Fruit fly (Drosophila melanogaster): Measurements from ENCODE around the gene CG12811.

The CG12811 gene

dm6 chr3R:10048842-10049527 lies 388 bp upstream of the CG12811 start, which contains the start of gene ohgt (continued):
- TF ChIP-seq CG9139 (GFP tag; optimal IDR thresholded peaks at IDR 0.05) (no peak), Ets96B (tag; optimal IDR thresholded peaks at IDR 0.05) (no peak), salr (GFP tag; optimal IDR thresholded peaks at IDR 0.05) (no peak), CG11762 (GFP tag; optimal IDR thresholded peaks at IDR 0.05; ENCODE audit: insufficient read depth) (no peak), lz (GFP tag; optimal IDR thresholded peaks at IDR 0.05) (peak; percentile 25), CG32006 (GFP tag; optimal IDR thresholded peaks at IDR 0.05) (no peak), CG10631 (GFP tag; optimal IDR thresholded peaks at IDR 0.05) (peak; percentile 31), dac (GFP tag; optimal IDR thresholded peaks at IDR 0.05) (no peak), OdsH (GFP tag; optimal IDR thresholded peaks at IDR 0.05) (no peak), Smox (GFP tag; optimal IDR thresholded peaks at IDR 0.05) (no peak), Hr39 (GFP tag; optimal IDR thresholded peaks at IDR 0.05) (peak; percentile 41), CG10669 (GFP tag; optimal IDR thresholded peaks at IDR 0.05) (peak; percentile 33), Met (GFP tag; optimal IDR thresholded peaks at IDR 0.05) (no peak), CG8632 (GFP tag; optimal IDR thresholded peaks at IDR 0.05) (no peak), CG31627 (GFP tag; optimal IDR thresholded peaks at IDR 0.05) (peak; percentile 26), esn (GFP tag; optimal IDR thresholded peaks at IDR 0.05) (peak; percentile 49), Eip93F (GFP tag; optimal IDR thresholded peaks at IDR 0.05) (no peak), Lpt (GFP tag; optimal IDR thresholded peaks at IDR 0.05) (no peak), spab (GFP tag; optimal IDR thresholded peaks at IDR 0.05) (no peak), ss (GFP tag; optimal IDR thresholded peaks at IDR 0.05) (no peak), Sox15 (GFP tag; optimal IDR thresholded peaks at IDR 0.05) (no peak), acj6 (GFP tag; optimal IDR thresholded peaks at IDR 0.05) (peak; percentile 43), CG4318 (GFP tag; optimal IDR thresholded peaks at IDR 0.05) (no peak), vri (GFP tag; optimal IDR thresholded peaks at IDR 0.05) (no peak), CG3919 (GFP tag; optimal IDR thresholded peaks at IDR 0.05) (no peak), CG1621 (tag; optimal IDR thresholded peaks at IDR 0.05) (no peak), fd59A (GFP tag; optimal IDR thresholded peaks at IDR 0.05) (peak; percentile 3), CG6276 (GFP tag; optimal IDR thresholded peaks at IDR 0.05) (no peak), Blimp-1 (GFP tag; optimal IDR thresholded peaks at IDR 0.05) (no peak), eg (GFP tag; IDR thresholded peaks at IDR 0.05) (no peak), Hr4 (GFP tag; optimal IDR thresholded peaks at IDR 0.05) (peak; percentile 59), CG11294 (GFP tag; IDR thresholded peaks at IDR 0.05) (no peak), Gug (GFP tag; IDR thresholded peaks at IDR 0.05) (no peak), CG3032 (tag; optimal IDR thresholded peaks at IDR 0.05) (peak; percentile 44), CG6792 (GFP tag; optimal IDR thresholded peaks at IDR 0.05) (no peak)

DNA sequence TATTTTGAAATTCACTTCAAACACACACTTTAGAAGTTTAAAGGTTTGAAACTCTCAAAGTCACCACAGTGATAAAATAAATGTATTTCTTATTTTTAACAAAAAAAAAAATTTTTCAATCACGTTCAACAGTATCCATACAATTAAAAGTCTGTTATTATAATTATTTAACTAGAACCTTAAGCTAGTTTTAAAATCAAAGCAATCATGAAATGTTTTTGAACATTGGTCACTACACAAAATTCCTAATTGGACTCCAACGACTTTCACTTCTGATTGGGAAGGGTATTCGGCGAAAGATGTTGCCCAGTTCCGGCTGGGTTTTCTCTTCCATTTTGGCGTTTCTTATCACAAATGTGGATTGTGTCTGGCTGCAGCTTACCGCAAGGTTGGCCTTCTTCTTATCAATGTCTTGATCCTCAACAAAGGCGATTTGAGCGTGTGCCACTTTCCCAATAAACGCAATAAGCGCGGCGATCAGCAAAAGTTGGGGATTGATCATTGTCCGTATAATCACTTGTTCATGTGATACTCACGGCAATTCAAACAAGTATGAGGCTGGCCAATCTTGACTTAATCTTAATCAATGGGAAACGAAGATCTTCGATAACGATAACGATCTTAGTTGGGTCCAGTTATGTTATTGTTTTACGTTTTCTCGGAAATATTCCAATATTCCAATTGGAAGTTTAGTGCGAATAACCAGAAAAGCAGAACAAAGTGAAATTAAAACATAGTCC lies 392 bp downstream of the CG12811 start:
- TF ChIP-seq CG11294 (GFP tag; IDR thresholded peaks at IDR 0.05) = no peak
- TF ChIP-seq CG1621 (tag; optimal IDR thresholded peaks at IDR 0.05) = no peak
- no peak for TF ChIP-seq CG16779 (tag; optimal IDR thresholded peaks at IDR 0.05)
- TF ChIP-seq CG15336 (GFP tag; IDR thresholded peaks at IDR 0.05) = no peak
- peak; percentile 57 for TF ChIP-seq CG10669 (GFP tag; optimal IDR thresholded peaks at IDR 0.05)
- no peak for TF ChIP-seq CG6276 (GFP tag; optimal IDR thresholded peaks at IDR 0.05)
- no peak for TF ChIP-seq CG9139 (GFP tag; optimal IDR thresholded peaks at IDR 0.05)
- TF ChIP-seq dac (GFP tag; optimal IDR thresholded peaks at IDR 0.05) = peak; percentile 5
- no peak for TF ChIP-seq Met (GFP tag; optimal IDR thresholded peaks at IDR 0.05)
- no peak for TF ChIP-seq CG6163 (GFP tag; IDR thresholded peaks at IDR 0.05)
- TF ChIP-seq Eip93F (GFP tag; optimal IDR thresholded peaks at IDR 0.05) = peak; percentile 51
- TF ChIP-seq cyc (GFP tag; optimal IDR thresholded peaks at IDR 0.05) = peak; percentile 47
- TF ChIP-seq CG3919 (GFP tag; optimal IDR thresholded peaks at IDR 0.05) = peak; percentile 64
- peak; percentile 59 for TF ChIP-seq Eip75B (GFP tag; optimal IDR thresholded peaks at IDR 0.05)
- TF ChIP-seq lz (GFP tag; optimal IDR thresholded peaks at IDR 0.05) = peak; percentile 75
- TF ChIP-seq eg (GFP tag; IDR thresholded peaks at IDR 0.05) = no peak
- TF ChIP-seq fkh (GFP tag; optimal IDR thresholded peaks at IDR 0.05) = no peak
- TF ChIP-seq ss (GFP tag; optimal IDR thresholded peaks at IDR 0.05) = peak in 1 of 2 experiments; percentile 63
- peak; percentile 72 for TF ChIP-seq Sox14 (GFP tag; optimal IDR thresholded peaks at IDR 0.05)
- TF ChIP-seq CG11902 (GFP tag; optimal IDR thresholded peaks at IDR 0.05) = no peak
- peak; percentile 75 for TF ChIP-seq CG34406 (GFP tag; optimal IDR thresholded peaks at IDR 0.05)
- peak; percentile 63 for TF ChIP-seq vri (GFP tag; optimal IDR thresholded peaks at IDR 0.05)
- TF ChIP-seq Sox102F (GFP tag; optimal IDR thresholded peaks at IDR 0.05) = peak; percentile 83
- TF ChIP-seq CG8119 (GFP tag; IDR thresholded peaks at IDR 0.05) = peak; percentile 69; the same call in 2 of the 3 replicates
- TF ChIP-seq CG10631 (GFP tag; optimal IDR thresholded peaks at IDR 0.05) = peak; percentile 31
- peak; percentile 93 for TF ChIP-seq Eip78C (GFP tag)
